Fruit fly (Drosophila melanogaster) whole organism, embryonic: ENCODE results near the gene CG32344.
A peak's percentile ranks its signal among the peaks of the same experiment; 100 is the strongest.

Experiments
- ATbp ChIP-seq: fragments of 200-800 bp; sonication (Bioruptor generic); optimal IDR thresholded peaks from 2 replicates; lab custom pipeline; 2017; ENCODE audit warnings: missing biosample characterization, mild to moderate bottlenecking, missing genetic modification characterization, missing genetic modification reagents
- Atf-2 ChIP-seq: fragments of 200-800 bp; sonication (Bioruptor generic); optimal IDR thresholded peaks from 2 replicates; lab custom pipeline; 2016; ENCODE audit warnings: missing biosample characterization, missing genetic modification characterization
- BEAF-32 ChIP-seq: fragments of 200-800 bp; sonication (Bioruptor generic); optimal IDR thresholded peaks from 3 replicates; lab custom pipeline; 2017; ENCODE audit warnings: missing biosample characterization, missing genetic modification characterization, mild to moderate bottlenecking, moderate library complexity, missing genetic modification reagents
- CG10147 ChIP-seq: fragments of 200-800 bp; sonication (Bioruptor generic); optimal IDR thresholded peaks from 2 replicates; lab custom pipeline; 2019; ENCODE audit warnings: missing biosample characterization, mild to moderate bottlenecking, missing genetic modification characterization, moderate library complexity
- CG11696 ChIP-seq: fragments of 200-800 bp; sonication (Bioruptor generic); IDR thresholded peaks from 2 replicates; pipeline ENCODE4 v1.3.6; 2022; ENCODE audit warnings: missing biosample characterization, missing genetic modification characterization
- CG13123 ChIP-seq: fragments of 200-800 bp; sonication (Bioruptor generic); optimal IDR thresholded peaks from 2 replicates; lab custom pipeline; 2016; ENCODE audit warnings: missing biosample characterization, missing genetic modification characterization
- CG14667 ChIP-seq: fragments of 200-800 bp; sonication (Bioruptor generic); IDR thresholded peaks from 2 replicates; pipeline ENCODE4 v1.3.6; 2022; ENCODE audit warnings: missing biosample characterization, missing genetic modification characterization
- CG14860 ChIP-seq: fragments of 200-800 bp; sonication (Bioruptor generic); IDR thresholded peaks from 3 replicates; pipeline ENCODE4 v1.3.6; 2022; ENCODE audit warnings: missing biosample characterization, missing genetic modification characterization; ENCODE audit not compliant: partially characterized antibody
- CG15479 ChIP-seq: fragments of 200-800 bp; sonication (Bioruptor generic); optimal IDR thresholded peaks from 3 replicates; lab custom pipeline; 2019; ENCODE audit warnings: missing biosample characterization, mild to moderate bottlenecking, missing genetic modification characterization, moderate library complexity
- CG17328 ChIP-seq: fragments of 200-800 bp; sonication (Bioruptor generic); IDR thresholded peaks from 2 replicates; pipeline ENCODE4 v1.3.6; 2022; ENCODE audit warnings: missing biosample characterization, missing genetic modification characterization
- CG17829 ChIP-seq: fragments of 200-800 bp; optimal IDR thresholded peaks from 2 replicates; lab custom pipeline; 2019; ENCODE audit warnings: missing biosample characterization, mild to moderate bottlenecking, missing genetic modification characterization, moderate library complexity
- CG2116 ChIP-seq: fragments of 200-800 bp; sonication (Bioruptor generic); optimal IDR thresholded peaks from 3 replicates; lab custom pipeline; 2018; ENCODE audit warnings: missing biosample characterization, mild to moderate bottlenecking, missing genetic modification characterization
- CG2712 ChIP-seq: fragments of 200-800 bp; optimal IDR thresholded peaks from 3 replicates; lab custom pipeline; 2019; ENCODE audit warnings: missing biosample characterization, mild to moderate bottlenecking, missing genetic modification characterization, moderate library complexity
- CG2875 ChIP-seq: fragments of 200-800 bp; sonication (Bioruptor generic); optimal IDR thresholded peaks from 2 replicates; lab custom pipeline; 2017; ENCODE audit warnings: missing biosample characterization, mild to moderate bottlenecking, missing genetic modification characterization, missing genetic modification reagents
- CG34224 ChIP-seq: fragments of 200-800 bp; sonication (Bioruptor generic); IDR thresholded peaks from 3 replicates; pipeline ENCODE4 v1.3.6; 2022; ENCODE audit warnings: missing biosample characterization, missing genetic modification characterization; ENCODE audit not compliant: partially characterized antibody
- CG6254 ChIP-seq: fragments of 200-800 bp; sonication (Bioruptor generic); optimal IDR thresholded peaks from 3 replicates; lab custom pipeline; 2017; ENCODE audit warnings: mild to moderate bottlenecking, missing biosample characterization, missing genetic modification reagents, missing genetic modification characterization
- CG6683 ChIP-seq: fragments of 200-800 bp; sonication (Bioruptor generic); optimal IDR thresholded peaks from 2 replicates; lab custom pipeline; 2017; ENCODE audit warnings: missing biosample characterization, mild to moderate bottlenecking, missing genetic modification characterization, missing genetic modification reagents
- CG6791 ChIP-seq: fragments of 200-800 bp; sonication (Bioruptor generic); IDR thresholded peaks from 3 replicates; pipeline ENCODE4 v1.3.6; 2022; ENCODE audit warnings: missing biosample characterization, missing genetic modification characterization; ENCODE audit not compliant: partially characterized antibody
- CG7839 ChIP-seq: fragments of 200-800 bp; sonication (Bioruptor generic); optimal IDR thresholded peaks from 3 replicates; lab custom pipeline; 2018; ENCODE audit warnings: missing biosample characterization, mild to moderate bottlenecking, missing genetic modification characterization, moderate library complexity
- CG7928 ChIP-seq: fragments of 200-800 bp; sonication (Bioruptor generic); optimal IDR thresholded peaks from 2 replicates; lab custom pipeline; 2017; ENCODE audit warnings: missing biosample characterization, mild to moderate bottlenecking, missing genetic modification characterization
- CG8924 ChIP-seq: fragments of 200-800 bp; optimal IDR thresholded peaks from 3 replicates; lab custom pipeline; 2019; ENCODE audit warnings: missing biosample characterization, mild to moderate bottlenecking, missing genetic modification characterization, moderate library complexity
- CG9215 ChIP-seq: fragments of 200-800 bp; sonication (Bioruptor generic); IDR thresholded peaks from 2 replicates; pipeline ENCODE4 v1.3.6; 2022; ENCODE audit warnings: missing biosample characterization, missing genetic modification characterization
- CTCF ChIP-seq: fragments of 200-800 bp; sonication (Bioruptor generic); optimal IDR thresholded peaks from 2 replicates; lab custom pipeline; 2017; ENCODE audit warnings: missing biosample characterization, mild to moderate bottlenecking, missing genetic modification characterization, moderate library complexity
- Drgx ChIP-seq: fragments of 200-800 bp; sonication (Bioruptor generic); IDR thresholded peaks from 2 replicates; pipeline ENCODE4 v1.3.6; 2022; ENCODE audit warnings: missing biosample characterization, missing genetic modification characterization
- HmgD ChIP-seq: fragments of 200-800 bp; sonication (Bioruptor generic); optimal IDR thresholded peaks from 3 replicates; lab custom pipeline; 2016; ENCODE audit warnings: missing biosample characterization, missing genetic modification characterization
- Hr3 ChIP-seq: fragments of 200-800 bp; sonication (Bioruptor generic); optimal IDR thresholded peaks from 3 replicates; lab custom pipeline; 2016; ENCODE audit warnings: missing biosample characterization, missing genetic modification characterization
- Hr39 ChIP-seq: fragments of >200 bp; optimal IDR thresholded peaks from 2 replicates; lab custom pipeline; 2017
- Hsf ChIP-seq: fragments of 200-800 bp; sonication (Bioruptor generic); optimal IDR thresholded peaks from 3 replicates; lab custom pipeline; 2016; ENCODE audit warnings: missing biosample characterization, missing genetic modification characterization
- MESR4 ChIP-seq: fragments of 200-800 bp; sonication (Bioruptor generic); optimal IDR thresholded peaks from 2 replicates; lab custom pipeline; 2018; ENCODE audit warnings: missing biosample characterization, mild to moderate bottlenecking, missing genetic modification characterization, moderate library complexity
- Mad ChIP-seq: fragments of 200-800 bp; sonication (Bioruptor generic); optimal IDR thresholded peaks from 2 replicates; lab custom pipeline; 2016; ENCODE audit warnings: missing biosample characterization, missing genetic modification characterization
- NK7.1 ChIP-seq: fragments of 200-800 bp; sonication (Bioruptor generic); optimal IDR thresholded peaks from 3 replicates; lab custom pipeline; 2016; ENCODE audit warnings: missing biosample characterization, missing genetic modification characterization
- Nf-YC ChIP-seq: fragments of 200-800 bp; optimal IDR thresholded peaks from 3 replicates; lab custom pipeline; 2019; ENCODE audit warnings: missing biosample characterization, mild to moderate bottlenecking, missing genetic modification characterization, moderate library complexity
- PHDP ChIP-seq: fragments of 200-800 bp; sonication (Bioruptor generic); optimal IDR thresholded peaks from 3 replicates; lab custom pipeline; 2018; ENCODE audit warnings: missing biosample characterization, mild to moderate bottlenecking, missing genetic modification characterization, moderate library complexity
- cwo ChIP-seq: fragments of 200-800 bp; sonication (Bioruptor generic); optimal IDR thresholded peaks from 3 replicates; lab custom pipeline; 2017; ENCODE audit warnings: missing biosample characterization, missing genetic modification characterization, mild to moderate bottlenecking, moderate library complexity, missing genetic modification reagents
- dm ChIP-seq: fragments of 200-800 bp; sonication (Bioruptor generic); optimal IDR thresholded peaks from 3 replicates; lab custom pipeline; 2016; ENCODE audit warnings: missing biosample characterization, missing genetic modification characterization
- dpn ChIP-seq, 2 experiments: fragments of 200-800 bp; sonication (Bioruptor generic); optimal IDR thresholded peaks; 3 replicates each; lab custom pipeline; 2016; ENCODE audit warnings: missing biosample characterization in 2 of 2, missing genetic modification characterization in 2 of 2
- en ChIP-seq: fragments of 200-800 bp; sonication (Bioruptor generic); optimal IDR thresholded peaks from 2 replicates; lab custom pipeline; 2016; ENCODE audit warnings: missing biosample characterization, missing genetic modification characterization
- ewg ChIP-seq: fragments of 200-800 bp; sonication (Bioruptor generic); optimal IDR thresholded peaks from 3 replicates; lab custom pipeline; 2017; ENCODE audit warnings: mild to moderate bottlenecking, missing biosample characterization, missing genetic modification reagents, missing genetic modification characterization
- gem ChIP-seq: fragments of 200-800 bp; sonication (Bioruptor generic); optimal IDR thresholded peaks from 2 replicates; lab custom pipeline; 2019; ENCODE audit warnings: missing biosample characterization, mild to moderate bottlenecking, missing genetic modification characterization, moderate library complexity
- kni ChIP-seq: fragments of 200-800 bp; sonication (Bioruptor generic); optimal IDR thresholded peaks from 3 replicates; lab custom pipeline; 2017; ENCODE audit warnings: mild to moderate bottlenecking, missing biosample characterization, missing genetic modification reagents, missing genetic modification characterization
- lilli ChIP-seq: fragments of 200-800 bp; sonication (Bioruptor generic); optimal IDR thresholded peaks from 3 replicates; lab custom pipeline; 2016; ENCODE audit warnings: missing biosample characterization, missing genetic modification characterization
- mld ChIP-seq: fragments of 200-800 bp; sonication (Bioruptor generic); IDR thresholded peaks from 3 replicates; pipeline ENCODE4 v1.3.6; 2022; ENCODE audit warnings: missing biosample characterization, missing genetic modification characterization; ENCODE audit not compliant: partially characterized antibody
- pan ChIP-seq, 4 experiments: fragments of >200 bp in 3 of 4; fragments of 200-800 bp in 1 of 4; sonication (Bioruptor generic) in 1 of 4; optimal IDR thresholded peaks in 3 of 4; IDR thresholded peaks in 1 of 4; 2 replicates each; pipeline versions ENCODE4 v1.3.6 to Lab custom; 2017 to 2022; ENCODE audit warnings: missing biosample characterization in 2 of 4, missing genetic modification characterization in 2 of 4, mixed read lengths in 1 of 4
- peb ChIP-seq: fragments of 200-800 bp; sonication (Bioruptor generic); IDR thresholded peaks from 2 replicates; pipeline ENCODE4 v1.3.6; 2022; ENCODE audit warnings: missing biosample characterization, missing genetic modification characterization
- pros ChIP-seq: fragments of 200-800 bp; sonication (Bioruptor generic); optimal IDR thresholded peaks from 3 replicates; lab custom pipeline; 2019; ENCODE audit warnings: missing biosample characterization, mild to moderate bottlenecking, missing genetic modification characterization, moderate library complexity
- slp2 ChIP-seq: fragments of 200-800 bp; sonication (Bioruptor generic); optimal IDR thresholded peaks from 2 replicates; lab custom pipeline; 2016; ENCODE audit warnings: missing biosample characterization, missing genetic modification characterization
- sna ChIP-seq: fragments of 200-800 bp; sonication (Bioruptor generic); IDR thresholded peaks from 2 replicates; pipeline ENCODE4 v1.3.6; 2022; ENCODE audit warnings: missing biosample characterization, missing genetic modification characterization; ENCODE audit not compliant: partially characterized antibody
- tx ChIP-seq: fragments of 200-800 bp; sonication (Bioruptor generic); optimal IDR thresholded peaks from 2 replicates; lab custom pipeline; 2016; ENCODE audit warnings: missing biosample characterization, missing genetic modification characterization

CG32344 gene

dm6 chr3L:347641-348405 lies 23.3 kb upstream of the CG32344 start (continued):
- no peak for TF ChIP-seq Nf-YC (tag; lab: Kevin White, UChicago)
- TF ChIP-seq dm, result peak; percentile 13
- no peak for TF ChIP-seq CG14860 (GFP tag; lab: Robert Waterston, UW)
- TF ChIP-seq peb, result peak; percentile 74
- peak; percentile 87 for TF ChIP-seq Drgx (GFP tag; lab: Robert Waterston, UW)
- TF ChIP-seq CG8924 (tag; lab: Kevin White, UChicago), result peak; percentile 68
- TF ChIP-seq CG2875, result peak; percentile 61
- peak; percentile 18 for TF ChIP-seq cwo (GFP tag; lab: Kevin White, UChicago)
- TF ChIP-seq CG10147 (GFP tag; lab: Kevin White, UChicago), result no peak
- TF ChIP-seq Hsf, result peak; percentile 71
- TF ChIP-seq en, result peak; percentile 63
- no peak for TF ChIP-seq CG2116 (GFP tag; lab: Kevin White, UChicago)
- peak; percentile 45; the same call in 1 of the 2 replicates for TF ChIP-seq CG9215 (GFP tag; lab: Robert Waterston, UW)
- TF ChIP-seq sna, result no peak
- peak; percentile 67 for TF ChIP-seq Atf-2 (GFP tag; lab: Kevin White, UChicago)
- peak; percentile 75 for TF ChIP-seq CG7839 (tag; lab: Kevin White, UChicago)
- TF ChIP-seq BEAF-32, result no peak
- peak; percentile 51 for TF ChIP-seq CG14667 (GFP tag; lab: Robert Waterston, UW)
- peak; percentile 23 for TF ChIP-seq NK7.1
- no peak for TF ChIP-seq mld (GFP tag; lab: Robert Waterston, UW)
- TF ChIP-seq HmgD (GFP tag; lab: Kevin White, UChicago), result peak; percentile 41
- TF ChIP-seq ATbp (GFP tag; lab: Kevin White, UChicago), result peak; percentile 85
- peak; percentile 85 for TF ChIP-seq gem (tag; lab: Kevin White, UChicago)
- peak; percentile 87 for TF ChIP-seq CG2712 (tag; lab: Kevin White, UChicago)
- peak; percentile 60 for TF ChIP-seq kni (GFP tag; lab: Kevin White, UChicago)
- TF ChIP-seq dpn (GFP tag; optimal IDR thresholded peaks at IDR 0.05; lab: Kevin White, UChicago), result peak; percentile 66 to 80
- TF ChIP-seq CG6791 (GFP tag; lab: Robert Waterston, UW), result no peak
- TF ChIP-seq slp2 (GFP tag; lab: Kevin White, UChicago), result peak; percentile 49
- peak; percentile 69 for TF ChIP-seq Hr3
- no peak for TF ChIP-seq Hr39
- TF ChIP-seq CG17328 (GFP tag; lab: Robert Waterston, UW), result peak; percentile 81
- peak; percentile 59 for TF ChIP-seq tx (GFP tag; lab: Kevin White, UChicago)
- TF ChIP-seq CG7928 (GFP tag; lab: Kevin White, UChicago), result no peak
- no peak for TF ChIP-seq pan (optimal IDR thresholded peaks at IDR 0.05; lab: Kevin White, UChicago)
- TF ChIP-seq pan (GFP tag; optimal IDR thresholded peaks at IDR 0.05 in 1 of 2, IDR thresholded peaks at IDR 0.05 in 1 of 2), result peak in 1 of 2 experiments; percentile 63
- peak; percentile 61 for TF ChIP-seq lilli (GFP tag; lab: Kevin White, UChicago)
- TF ChIP-seq CTCF (GFP tag; lab: Kevin White, UChicago), result peak; percentile 26
- TF ChIP-seq CG34224, result no peak
- TF ChIP-seq ewg (GFP tag; lab: Kevin White, UChicago), result peak; percentile 57
- TF ChIP-seq CG6683 (GFP tag; lab: Kevin White, UChicago), result peak; percentile 40
- TF ChIP-seq pros (GFP tag; lab: Kevin White, UChicago), result no peak
- peak; percentile 69 for TF ChIP-seq CG6254 (GFP tag; lab: Kevin White, UChicago)
- TF ChIP-seq CG17829 (tag; lab: Kevin White, UChicago), result peak; percentile 81
- TF ChIP-seq CG13123 (GFP tag; lab: Kevin White, UChicago), result peak; percentile 62
- TF ChIP-seq Mad, result peak; percentile 71
- peak; percentile 62 for TF ChIP-seq PHDP (tag; lab: Kevin White, UChicago)
- no peak for TF ChIP-seq CG11696
- TF ChIP-seq MESR4, result no peak
- peak; percentile 81 for TF ChIP-seq CG15479 (GFP tag; lab: Kevin White, UChicago)
